Worm (Caenorhabditis elegans) whole organism, L4/young adult: Measurements from ENCODE around the gene ZK354.6.
"Not testable (repeated sequence)": the region's sequence is repeated elsewhere in the genome, so short reads cannot be mapped to it uniquely, and the experiment has no call there.

Experiments used
- W03F9.2 ChIP-seq: fragments of 150-350 bp; optimal IDR thresholded peaks from 2 replicates; lab custom pipeline; 2014; ENCODE audit warnings: missing biosample characterization, missing genetic modification characterization
- dao-5 ChIP-seq: sonication (generic microtip); optimal IDR thresholded peaks from 2 replicates; lab custom pipeline; 2016; ENCODE audit warnings: missing genotype, missing genetic modification characterization, moderate library complexity, missing compliant biosample characterization
- him-1 ChIP-seq: sonication (generic microtip); optimal IDR thresholded peaks from 2 replicates; lab custom pipeline; 2016; ENCODE audit warnings: missing genotype, missing genetic modification reagents, missing genetic modification characterization, missing compliant biosample characterization

The ZK354.6 gene

ce11 chrIV:5308046-5308643 lies 10.8 kb upstream of the ZK354.6 start, which contains the start of the genes ZK354.9 and msp-58:
Gene ZK354.9, minus strand, starts transcription at chrIV:5308146.
Gene msp-58, plus strand, starts transcription at chrIV:5308593.
- TF ChIP-seq dao-5, him-1, W03F9.2 (tag; lab: Kevin White, UChicago): not testable (repeated sequence)

ce11 chrIV:5306040-5306439 lies 8.7 kb upstream of the ZK354.6 start, which contains the start of gene ZK354.8:
Gene ZK354.8, minus strand, starts transcription at chrIV:5306140.
- no peak for TF ChIP-seq him-1 (tag; lab: Kevin White, UChicago)
- no peak for TF ChIP-seq dao-5 (tag; lab: Kevin White, UChicago)
- TF ChIP-seq W03F9.2 (tag; lab: Kevin White, UChicago), result no peak

- TF ChIP-seq him-1 (tag; lab: Kevin White, UChicago), result no peak
- TF ChIP-seq W03F9.2 (tag; lab: Kevin White, UChicago), result no peak
- no peak for TF ChIP-seq dao-5 (tag; lab: Kevin White, UChicago)
Measured at ce11 chrIV:5303030-5303429, 5.7 kb upstream of the ZK354.6 start, which contains the start of gene ZK354.7. Gene ZK354.7, minus strand, starts transcription at chrIV:5303130.

- not testable (repeated sequence) for TF ChIP-seq dao-5, W03F9.2, him-1 (tag; lab: Kevin White, UChicago)
Measured at ce11 chrIV:5295240-5295639, 2.1 kb downstream of the ZK354.6 start, which contains the start of gene msp-51. Gene msp-51, minus strand, starts transcription at chrIV:5295340.

- TF ChIP-seq W03F9.2 (tag; lab: Kevin White, UChicago), result no peak
- no peak for TF ChIP-seq dao-5 (tag; lab: Kevin White, UChicago)
- no peak for TF ChIP-seq him-1 (tag; lab: Kevin White, UChicago)
Measured at ce11 chrIV:5294467-5294866, 2.9 kb downstream of the ZK354.6 start.

DNA sequence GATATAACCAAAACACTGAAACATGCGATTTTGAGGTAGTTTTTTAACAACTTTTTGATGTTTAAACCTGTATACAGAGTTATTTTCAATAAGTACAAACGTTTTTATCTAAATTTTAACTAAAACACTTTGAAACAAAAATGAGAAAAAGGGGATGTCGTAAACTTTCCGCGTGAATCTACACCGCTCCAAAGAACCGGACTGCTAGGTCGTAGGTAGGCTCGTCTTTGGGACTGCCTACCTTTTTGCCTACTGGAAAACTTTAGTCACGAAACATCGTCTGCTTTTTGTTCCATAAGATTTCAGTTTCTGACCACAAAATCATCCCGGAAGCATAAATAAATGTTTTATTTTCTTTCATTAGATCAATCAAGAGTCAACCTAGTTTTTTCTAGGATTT lies 6.1 kb downstream of the ZK354.6 start:
- TF ChIP-seq him-1 (tag; lab: Kevin White, UChicago) (no peak), W03F9.2 (tag; lab: Kevin White, UChicago) (no peak), dao-5 (tag; lab: Kevin White, UChicago) (no peak)

- TF ChIP-seq W03F9.2 (tag; lab: Kevin White, UChicago) (no peak), dao-5 (tag; lab: Kevin White, UChicago) (no peak), him-1 (tag; lab: Kevin White, UChicago) (no peak)
Measured at ce11 chrIV:5290547-5290946, 6.8 kb downstream of the ZK354.6 start, which contains the start of gene nlp-47. Gene nlp-47, plus strand, starts transcription at chrIV:5290847.

DNA sequence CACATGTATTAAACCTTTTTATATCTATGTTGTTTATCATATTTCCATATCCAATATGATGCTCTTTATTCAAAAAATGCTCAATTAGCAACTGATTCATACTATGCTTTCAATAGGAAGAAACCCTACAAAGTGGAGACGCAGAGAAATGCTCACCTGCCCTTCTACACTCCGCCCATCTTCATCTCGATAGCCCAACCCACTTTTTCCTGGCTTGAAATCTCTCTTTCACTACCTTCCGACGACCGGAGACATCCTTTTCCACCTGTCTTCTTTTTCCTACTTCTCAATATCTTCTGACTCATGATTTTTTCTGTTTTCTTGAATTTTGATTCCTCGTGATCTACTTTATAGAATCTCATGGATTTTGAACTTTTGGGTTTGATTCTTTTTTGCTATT lies 8.4 kb downstream of the ZK354.6 start:
- TF ChIP-seq him-1 (tag; lab: Kevin White, UChicago) (no peak), W03F9.2 (tag; lab: Kevin White, UChicago) (no peak), dao-5 (tag; lab: Kevin White, UChicago) (no peak)

DNA sequence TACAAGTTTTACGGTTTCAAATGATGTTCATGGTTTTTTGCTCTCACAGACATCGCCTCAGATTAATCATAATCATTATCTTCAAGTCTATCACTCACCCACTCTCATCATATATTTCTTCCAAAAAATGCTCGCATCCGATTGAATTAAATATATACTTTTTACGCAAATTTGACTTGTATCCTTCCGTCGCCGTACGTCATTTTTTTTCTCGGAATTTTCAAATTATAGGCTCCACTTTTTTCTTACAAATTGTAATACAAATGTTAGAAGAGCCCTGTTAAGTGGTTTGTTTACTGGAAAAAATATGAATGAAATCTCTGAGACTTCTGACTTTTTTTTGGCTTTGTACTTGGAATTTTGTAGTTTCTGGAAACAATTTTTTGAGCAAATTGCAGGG lies 10.1 kb downstream of the ZK354.6 start:
- TF ChIP-seq W03F9.2 (tag; lab: Kevin White, UChicago) (no peak), him-1 (tag; lab: Kevin White, UChicago) (no peak), dao-5 (tag; lab: Kevin White, UChicago) (no peak)

- TF ChIP-seq him-1 (tag; lab: Kevin White, UChicago) (no peak), dao-5 (tag; lab: Kevin White, UChicago) (no peak), W03F9.2 (tag; lab: Kevin White, UChicago) (no peak)
Measured at ce11 chrIV:5281457-5281856, 15.9 kb downstream of the ZK354.6 start.

ce11 chrIV:5277752-5278151 lies 19.6 kb downstream of the ZK354.6 start, which contains the start of gene F36H12.17:
Gene F36H12.17, minus strand, starts transcription at chrIV:5277852.
- TF ChIP-seq him-1 (tag; lab: Kevin White, UChicago) (no peak), dao-5 (tag; lab: Kevin White, UChicago) (no peak), W03F9.2 (tag; lab: Kevin White, UChicago) (no peak)

- TF ChIP-seq him-1 (tag; lab: Kevin White, UChicago) (no peak), W03F9.2 (tag; lab: Kevin White, UChicago) (no peak), dao-5 (tag; lab: Kevin White, UChicago) (no peak)
Measured at ce11 chrIV:5274123-5274581, 23.2 kb downstream of the ZK354.6 start, which contains the start of gene slfl-4. Gene slfl-4, plus strand, starts transcription at chrIV:5274531.

- TF ChIP-seq him-1 (tag; lab: Kevin White, UChicago) (no peak), dao-5 (tag; lab: Kevin White, UChicago) (no peak), W03F9.2 (tag; lab: Kevin White, UChicago) (no peak)
Measured at ce11 chrIV:5273385-5273784, 24.0 kb downstream of the ZK354.6 start.
